Worm (Caenorhabditis elegans) whole organism, L4 larva: ENCODE results near the gene srj-18.

ENCODE experiments used
- F26F4.8 ChIP-seq: fragments of 200-800 bp; sonication (Bioruptor generic); conservative IDR thresholded peaks from 2 replicates; pipeline ENCODE4 v1.3.6; 2022; ENCODE audit warnings: missing genetic modification characterization, missing compliant biosample characterization
- aha-1 ChIP-seq: fragments of 150-350 bp; peaks from one replicate; lab custom pipeline; 2014; ENCODE audit warnings: missing biosample characterization, missing genetic modification characterization
- ces-1 ChIP-seq: fragments of 150-350 bp; sonication (generic microtip); optimal IDR thresholded peaks from 4 replicates; lab custom pipeline; 2014; ENCODE audit warnings: missing biosample characterization, missing genetic modification reagents, missing genetic modification characterization
- daf-19 ChIP-seq: fragments of 200-800 bp; sonication (Bioruptor generic); conservative IDR thresholded peaks from 2 replicates; pipeline ENCODE4 v1.3.6; 2022; ENCODE audit warnings: missing genetic modification characterization, missing compliant biosample characterization
- egl-27 ChIP-seq: sonication (generic microtip); optimal IDR thresholded peaks from 3 replicates; lab custom pipeline; 2017; ENCODE audit warnings: missing biosample characterization, missing genetic modification reagents, missing genetic modification characterization
- fos-1 ChIP-seq: fragments of 150-350 bp; optimal IDR thresholded peaks from 2 replicates; lab custom pipeline; 2014; ENCODE audit warnings: missing biosample characterization, missing genetic modification characterization
- nhr-11 ChIP-seq: fragments of 150-350 bp; optimal IDR thresholded peaks from 2 replicates; lab custom pipeline; 2014; ENCODE audit warnings: missing biosample characterization, missing genetic modification characterization
- sdz-12 ChIP-seq: fragments of 200-800 bp; sonication (Bioruptor generic); optimal IDR thresholded peaks from 2 replicates; lab custom pipeline; 2018; ENCODE audit warnings: mild to moderate bottlenecking, missing genetic modification characterization, missing compliant biosample characterization
- vab-7 ChIP-seq: fragments of 200-800 bp; sonication (Bioruptor generic); IDR thresholded peaks from 2 replicates; pipeline ENCODE4 v1.3.6; 2022; ENCODE audit warnings: missing genetic modification reagents, missing genetic modification characterization, missing compliant biosample characterization
- ztf-7 ChIP-seq: fragments of 150-350 bp; optimal IDR thresholded peaks from 2 replicates; lab custom pipeline; 2014; ENCODE audit warnings: missing biosample characterization, missing genetic modification characterization

DNA sequence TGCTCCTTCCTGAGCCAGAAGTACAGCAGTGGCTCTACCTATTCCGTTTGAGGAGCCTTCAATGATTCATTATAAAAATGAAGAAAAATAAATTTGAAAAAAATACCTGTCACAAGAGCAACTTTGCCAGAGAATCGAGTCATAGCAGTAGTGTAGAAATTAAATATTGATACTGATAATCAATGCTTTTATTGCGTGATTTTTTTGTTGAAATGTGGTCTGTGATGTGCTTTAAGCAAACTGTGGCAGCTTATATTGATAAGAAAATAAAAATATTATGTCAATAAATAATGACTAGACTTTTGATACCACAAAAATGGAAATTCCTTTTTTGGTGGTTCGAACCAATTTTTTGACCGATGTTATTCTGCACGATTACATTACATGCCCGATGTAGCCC is 9.1 kb upstream of the srj-18 start, which contains the start of gene dhs-14:
- TF ChIP-seq F26F4.8 (no peak), daf-19 (GFP tag; lab: Robert Waterston, UW) (no peak), vab-7 (GFP tag; lab: Robert Waterston, UW) (no peak), sdz-12 (no peak), aha-1 (tag; lab: Kevin White, UChicago) (no peak), fos-1 (tag; lab: Kevin White, UChicago) (no peak), egl-27 (tag; lab: Kevin White, UChicago) (no peak), ztf-7 (tag; lab: Kevin White, UChicago) (no peak), nhr-11 (no peak), ces-1 (no peak)
